Worm (Caenorhabditis elegans) whole organism, late embryonic: ENCODE measurements around the gene ZK809.1.

ENCODE experiments used
- C08G9.2 ChIP-seq: sonication (generic microtip); optimal IDR thresholded peaks from 2 replicates; lab custom pipeline; 2016; ENCODE audit warnings: mild to moderate bottlenecking, missing genetic modification characterization, moderate library complexity, missing compliant biosample characterization
- C38D4.7 ChIP-seq: fragments of 200-800 bp; sonication (Bioruptor generic); optimal IDR thresholded peaks from 2 replicates; lab custom pipeline; 2018; ENCODE audit warnings: mild to moderate bottlenecking, missing genetic modification characterization, moderate library complexity, missing compliant biosample characterization
- F13H6.1 ChIP-seq: sonication (generic microtip); optimal IDR thresholded peaks from 2 replicates; lab custom pipeline; 2016; ENCODE audit warnings: missing genetic modification characterization, missing compliant biosample characterization
- K09A11.1 ChIP-seq: sonication (generic microtip); optimal IDR thresholded peaks from 2 replicates; lab custom pipeline; 2017; ENCODE audit warnings: antibody characterized with exemption, mild to moderate bottlenecking, missing genetic modification characterization, missing compliant biosample characterization; ENCODE audit not compliant: insufficient read depth
- T23F11.4 ChIP-seq: fragments of 200-800 bp; sonication (Bioruptor generic); optimal IDR thresholded peaks from 2 replicates; lab custom pipeline; 2018; ENCODE audit warnings: mild to moderate bottlenecking, missing genetic modification characterization, missing compliant biosample characterization
- ama-1 ChIP-seq: fragments of 150-350 bp; optimal IDR thresholded peaks from 2 replicates; lab custom pipeline; 2014
- ceh-14 ChIP-seq: sonication (generic microtip); optimal IDR thresholded peaks from 2 replicates; lab custom pipeline; 2016; ENCODE audit warnings: missing genotype, missing genetic modification characterization, missing compliant biosample characterization
- ceh-18 ChIP-seq: sonication (generic microtip); optimal IDR thresholded peaks from 2 replicates; lab custom pipeline; 2016; ENCODE audit warnings: missing genetic modification characterization, missing compliant biosample characterization
- ceh-19 ChIP-seq: fragments of 200-800 bp; sonication (Bioruptor generic); optimal IDR thresholded peaks from 2 replicates; lab custom pipeline; 2018; ENCODE audit warnings: mild to moderate bottlenecking, missing genetic modification characterization, missing compliant biosample characterization
- ceh-22 ChIP-seq: sonication (generic microtip); optimal IDR thresholded peaks from 2 replicates; lab custom pipeline; 2017; ENCODE audit warnings: missing biosample characterization, missing genetic modification characterization
- ceh-24 ChIP-seq: sonication (generic microtip); optimal IDR thresholded peaks from 2 replicates; lab custom pipeline; 2016; ENCODE audit warnings: mild to moderate bottlenecking, missing genetic modification characterization, missing compliant biosample characterization
- ceh-30 ChIP-seq: fragments of 150-350 bp; optimal IDR thresholded peaks from 2 replicates; lab custom pipeline; 2014; ENCODE audit warnings: missing biosample characterization, missing genetic modification characterization
- ceh-34 ChIP-seq: sonication (generic microtip); optimal IDR thresholded peaks from 2 replicates; lab custom pipeline; 2016; ENCODE audit warnings: mild to moderate bottlenecking, missing genetic modification characterization, missing compliant biosample characterization
- ceh-45 ChIP-seq: fragments of 200-800 bp; sonication (Bioruptor generic); IDR thresholded peaks from 2 replicates; pipeline ENCODE4 v1.3.6; 2022; ENCODE audit warnings: missing genetic modification reagents, missing genetic modification characterization, missing compliant biosample characterization
- ceh-48 ChIP-seq: sonication (generic microtip); optimal IDR thresholded peaks from 2 replicates; lab custom pipeline; 2016; ENCODE audit warnings: missing genetic modification characterization, inconsistent platforms, missing compliant biosample characterization
- ceh-6 ChIP-seq: fragments of 200-800 bp; sonication (Bioruptor generic); optimal IDR thresholded peaks from 2 replicates; lab custom pipeline; 2018; ENCODE audit warnings: mild to moderate bottlenecking, missing genetic modification characterization, missing compliant biosample characterization
- ceh-9 ChIP-seq: sonication (generic microtip); optimal IDR thresholded peaks from 2 replicates; lab custom pipeline; 2016; ENCODE audit warnings: mild to moderate bottlenecking, missing genetic modification characterization, inconsistent platforms, missing compliant biosample characterization
- dve-1 ChIP-seq: sonication (generic microtip); optimal IDR thresholded peaks from 2 replicates; lab custom pipeline; 2017; ENCODE audit warnings: antibody characterized with exemption, mild to moderate bottlenecking, missing genetic modification characterization, missing compliant biosample characterization
- elt-2 ChIP-seq: sonication (generic microtip); optimal IDR thresholded peaks from 2 replicates; lab custom pipeline; 2016; ENCODE audit warnings: missing genetic modification reagents, missing genetic modification characterization, missing compliant biosample characterization
- elt-4 ChIP-seq: sonication (generic microtip); optimal IDR thresholded peaks from 2 replicates; lab custom pipeline; 2016; ENCODE audit warnings: missing genetic modification characterization, missing compliant biosample characterization
- ets-4 ChIP-seq: sonication (generic microtip); optimal IDR thresholded peaks from 2 replicates; lab custom pipeline; 2016; ENCODE audit warnings: missing genetic modification characterization, missing compliant biosample characterization
- fkh-10 ChIP-seq: fragments of 150-350 bp; optimal IDR thresholded peaks from 2 replicates; lab custom pipeline; 2014; ENCODE audit warnings: missing biosample characterization, missing genetic modification reagents, missing genetic modification characterization
- fkh-6 ChIP-seq: sonication (generic microtip); optimal IDR thresholded peaks from 2 replicates; lab custom pipeline; 2016; ENCODE audit warnings: missing genetic modification characterization, missing compliant biosample characterization
- gmeb-2 ChIP-seq: sonication (generic microtip); optimal IDR thresholded peaks from 2 replicates; lab custom pipeline; 2016; ENCODE audit warnings: missing genetic modification characterization, inconsistent platforms, missing compliant biosample characterization
- hlh-15 ChIP-seq: sonication (generic microtip); optimal IDR thresholded peaks from 2 replicates; lab custom pipeline; 2016; ENCODE audit warnings: missing genetic modification characterization, missing compliant biosample characterization
- hlh-30 ChIP-seq: sonication (generic microtip); optimal IDR thresholded peaks from 2 replicates; lab custom pipeline; 2017; ENCODE audit warnings: antibody characterized with exemption, missing genetic modification characterization, missing compliant biosample characterization; ENCODE audit not compliant: insufficient read depth
- hlh-6 ChIP-seq: sonication (generic microtip); optimal IDR thresholded peaks from 2 replicates; lab custom pipeline; 2016; ENCODE audit warnings: missing genotype, missing genetic modification characterization, missing compliant biosample characterization
- lim-6 ChIP-seq: sonication (generic microtip); optimal IDR thresholded peaks from 2 replicates; lab custom pipeline; 2016; ENCODE audit warnings: missing genetic modification characterization, missing compliant biosample characterization
- lin-11 ChIP-seq: fragments of 200-800 bp; sonication (Bioruptor generic); optimal IDR thresholded peaks from 2 replicates; lab custom pipeline; 2018; ENCODE audit warnings: mild to moderate bottlenecking, missing genetic modification characterization, missing compliant biosample characterization
- madf-2 ChIP-seq: sonication (generic microtip); optimal IDR thresholded peaks from 2 replicates; lab custom pipeline; 2017; ENCODE audit warnings: missing genetic modification characterization, missing compliant biosample characterization
- mec-3 ChIP-seq: sonication (generic microtip); optimal IDR thresholded peaks from 2 replicates; lab custom pipeline; 2016; ENCODE audit warnings: borderline replicate concordance, missing genetic modification characterization, missing compliant biosample characterization
- nfya-1 ChIP-seq: sonication (generic microtip); optimal IDR thresholded peaks from 2 replicates; lab custom pipeline; 2017; ENCODE audit warnings: missing genetic modification characterization, mild to moderate bottlenecking, missing compliant biosample characterization, antibody characterized with exemption, moderate library complexity
- nhr-232 ChIP-seq: sonication (generic microtip); optimal IDR thresholded peaks from 2 replicates; lab custom pipeline; 2016; ENCODE audit warnings: missing genetic modification characterization, missing compliant biosample characterization
- odd-2 ChIP-seq: sonication (generic microtip); optimal IDR thresholded peaks from 2 replicates; lab custom pipeline; 2017; ENCODE audit warnings: antibody characterized with exemption, mild to moderate bottlenecking, missing genetic modification characterization, missing compliant biosample characterization
- pag-3 ChIP-seq: sonication (generic microtip); optimal IDR thresholded peaks from 2 replicates; lab custom pipeline; 2016; ENCODE audit warnings: missing compliant biosample characterization, missing genetic modification characterization, borderline replicate concordance
- pat-9 ChIP-seq: fragments of 200-800 bp; sonication (Bioruptor generic); optimal IDR thresholded peaks from 2 replicates; lab custom pipeline; 2018; ENCODE audit warnings: mild to moderate bottlenecking, missing genetic modification characterization, moderate library complexity, missing compliant biosample characterization
- pha-2 ChIP-seq: sonication (generic microtip); optimal IDR thresholded peaks from 2 replicates; lab custom pipeline; 2017; ENCODE audit warnings: mild to moderate bottlenecking, missing genetic modification characterization, missing compliant biosample characterization
- pqm-1 ChIP-seq: sonication (generic microtip); optimal IDR thresholded peaks from 2 replicates; lab custom pipeline; 2016; ENCODE audit warnings: missing genetic modification characterization, missing compliant biosample characterization
- ref-2 ChIP-seq: sonication (generic microtip); optimal IDR thresholded peaks from 2 replicates; lab custom pipeline; 2016; ENCODE audit warnings: missing genetic modification characterization, missing compliant biosample characterization
- rnt-1 ChIP-seq: sonication (generic microtip); optimal IDR thresholded peaks from 2 replicates; lab custom pipeline; 2016; ENCODE audit warnings: missing genetic modification characterization, missing compliant biosample characterization
- sox-2 ChIP-seq: fragments of 200-800 bp; sonication (Bioruptor generic); IDR thresholded peaks from 2 replicates; pipeline ENCODE4 v1.3.6; 2022; ENCODE audit warnings: missing genetic modification reagents, missing genetic modification characterization, missing compliant biosample characterization
- sox-4 ChIP-seq: sonication (generic microtip); optimal IDR thresholded peaks from 2 replicates; lab custom pipeline; 2017; ENCODE audit warnings: mild to moderate bottlenecking, missing genetic modification characterization, inconsistent platforms, missing compliant biosample characterization
- tbx-7 ChIP-seq: sonication (generic microtip); optimal IDR thresholded peaks from 2 replicates; lab custom pipeline; 2016; ENCODE audit warnings: missing genotype, missing genetic modification characterization, missing compliant biosample characterization
- ttx-3 ChIP-seq: sonication (generic microtip); optimal IDR thresholded peaks from 2 replicates; lab custom pipeline; 2016; ENCODE audit warnings: missing genetic modification reagents, missing genetic modification characterization, missing compliant biosample characterization
- unc-42 ChIP-seq: sonication (generic microtip); optimal IDR thresholded peaks from 2 replicates; lab custom pipeline; 2016; ENCODE audit warnings: missing genotype, missing genetic modification characterization, missing compliant biosample characterization
- zip-5 ChIP-seq: sonication (generic microtip); optimal IDR thresholded peaks from 2 replicates; lab custom pipeline; 2016; ENCODE audit warnings: missing genetic modification characterization, missing compliant biosample characterization
- ztf-16 ChIP-seq: sonication (generic microtip); optimal IDR thresholded peaks from 2 replicates; lab custom pipeline; 2017; ENCODE audit warnings: missing genetic modification characterization, missing compliant biosample characterization

Gene ZK809.1

DNA sequence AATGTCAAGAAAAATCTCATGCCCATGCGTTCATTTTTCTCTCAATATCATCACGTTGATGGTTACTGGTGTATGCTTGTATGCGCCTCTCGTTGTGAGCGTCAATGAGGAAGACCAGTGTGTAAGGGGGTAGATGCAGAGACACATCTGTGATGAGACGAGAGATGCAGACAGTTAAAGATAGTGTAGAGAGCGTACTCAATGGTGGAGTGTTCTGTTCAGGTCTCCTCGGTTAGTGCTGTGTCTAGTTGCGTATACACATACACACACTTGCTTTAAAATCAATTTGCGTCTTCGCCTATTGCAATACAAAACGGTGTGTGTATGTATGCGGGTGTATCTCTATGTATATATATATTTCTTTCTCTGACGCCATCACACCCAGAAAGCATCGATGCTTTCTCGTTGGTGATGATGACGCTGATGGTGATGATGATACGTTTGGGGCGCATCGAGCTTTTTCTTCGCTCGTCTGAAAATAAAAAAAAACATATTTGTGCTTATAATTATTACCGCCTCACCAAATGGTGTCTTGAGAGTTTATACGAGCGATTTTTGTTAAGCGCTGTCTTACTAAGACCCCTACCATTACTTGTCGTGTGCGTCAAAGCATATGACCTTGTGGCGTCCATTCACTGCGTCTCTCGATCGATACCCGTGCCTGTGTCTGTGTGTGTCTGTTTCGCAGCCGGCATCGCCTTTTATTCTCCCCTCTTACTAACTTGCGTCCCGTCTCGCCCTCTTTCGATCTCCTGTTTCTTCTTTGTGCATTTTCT is 48.3 kb upstream of the ZK809.1 start, which contains the start of gene F40F11.3 (continued):
- TF ChIP-seq sox-2 (GFP tag; lab: Robert Waterston, UW) (no peak; the same call in 1 of the 2 replicates), pat-9 (tag; lab: Kevin White, UChicago) (peak; percentile 31), lin-11 (tag; lab: Kevin White, UChicago) (no peak), nfya-1 (tag; lab: Kevin White, UChicago) (peak; percentile 88), elt-2 (tag; lab: Kevin White, UChicago) (no peak), hlh-15 (tag; lab: Kevin White, UChicago) (no peak), ceh-18 (tag; lab: Kevin White, UChicago) (peak; percentile 69), ets-4 (tag; lab: Kevin White, UChicago) (no peak), dve-1 (tag; lab: Kevin White, UChicago) (peak; percentile 77), fkh-6 (tag; lab: Kevin White, UChicago) (no peak), hlh-6 (no peak), unc-42 (tag; lab: Kevin White, UChicago) (peak; percentile 91), pag-3 (tag; lab: Kevin White, UChicago) (no peak), C38D4.7 (no peak), ceh-9 (tag; lab: Kevin White, UChicago) (no peak), F13H6.1 (tag; lab: Kevin White, UChicago) (peak; percentile 24), mec-3 (tag; lab: Kevin White, UChicago) (no peak), hlh-30 (tag; lab: Kevin White, UChicago) (peak; percentile 68), tbx-7 (tag; lab: Kevin White, UChicago) (no peak), ceh-24 (tag; lab: Kevin White, UChicago) (no peak), lim-6 (tag; lab: Kevin White, UChicago) (peak; percentile 30), fkh-10 (GFP tag; lab: Kevin White, UChicago) (peak; percentile 61), ztf-16 (tag; lab: Kevin White, UChicago) (no peak), rnt-1 (tag; lab: Kevin White, UChicago) (no peak), ceh-14 (tag; lab: Kevin White, UChicago) (peak; percentile 36), ttx-3 (peak; percentile 23), ceh-30 (tag; lab: Kevin White, UChicago) (peak; percentile 37), gmeb-2 (tag; lab: Kevin White, UChicago) (no peak), C08G9.2 (tag; lab: Kevin White, UChicago) (no peak), elt-4 (tag; lab: Kevin White, UChicago) (no peak), odd-2 (no peak), ama-1 (lab: Kevin White, UChicago) (no peak), madf-2 (tag; lab: Kevin White, UChicago) (no peak), ceh-34 (tag; lab: Kevin White, UChicago) (peak; percentile 70), ceh-22 (peak; percentile 86), ref-2 (peak; percentile 80), ceh-45 (GFP tag; lab: Robert Waterston, UW) (no peak), pqm-1 (tag; lab: Kevin White, UChicago) (no peak), nhr-232 (tag; lab: Kevin White, UChicago) (no peak), ceh-6 (peak; percentile 16), ceh-19 (GFP tag; lab: Kevin White, UChicago) (peak; percentile 41), ceh-48 (tag; lab: Kevin White, UChicago) (peak; percentile 33), pha-2 (no peak), K09A11.1 (tag; lab: Kevin White, UChicago) (peak; percentile 1), zip-5 (tag; lab: Kevin White, UChicago) (no peak), T23F11.4 (GFP tag; lab: Kevin White, UChicago) (no peak), sox-4 (tag; lab: Kevin White, UChicago) (no peak)
